Fruit fly (Drosophila melanogaster) whole organism, wandering third instar larva: ENCODE measurements around the gene CG43895.

Experiments used
- Hnf4 ChIP-seq: fragments of 200-800 bp; sonication (Bioruptor generic); optimal IDR thresholded peaks from 2 replicates; lab custom pipeline; 2016; ENCODE audit warnings: missing biosample characterization, mild to moderate bottlenecking, missing genetic modification characterization
- OdsH ChIP-seq: fragments of 200-800 bp; sonication (Bioruptor generic); optimal IDR thresholded peaks from 2 replicates; lab custom pipeline; 2016; ENCODE audit warnings: missing biosample characterization, mild to moderate bottlenecking, missing genetic modification characterization
- brk ChIP-seq: fragments of 200-800 bp; sonication (Bioruptor generic); optimal IDR thresholded peaks from 2 replicates; lab custom pipeline; 2016; ENCODE audit warnings: missing biosample characterization, mild to moderate bottlenecking, missing genetic modification characterization
- dsf ChIP-seq: sonication (Bioruptor generic); optimal IDR thresholded peaks from 2 replicates; lab custom pipeline; 2016; ENCODE audit warnings: missing biosample characterization, missing genetic modification characterization, borderline replicate concordance
- ey ChIP-seq: fragments of 200-800 bp; sonication (Bioruptor generic); optimal IDR thresholded peaks from 2 replicates; lab custom pipeline; 2016; ENCODE audit warnings: missing biosample characterization, missing genetic modification characterization
- fru ChIP-seq: fragments of 200-800 bp; sonication (Bioruptor generic); optimal IDR thresholded peaks from 3 replicates; lab custom pipeline; 2016; ENCODE audit warnings: missing biosample characterization, mild to moderate bottlenecking, missing genetic modification characterization
- woc ChIP-seq: sonication (Bioruptor generic); optimal IDR thresholded peaks from 2 replicates; lab custom pipeline; 2016; ENCODE audit warnings: missing biosample characterization, mild to moderate bottlenecking, missing genetic modification characterization

Gene CG43895

DNA sequence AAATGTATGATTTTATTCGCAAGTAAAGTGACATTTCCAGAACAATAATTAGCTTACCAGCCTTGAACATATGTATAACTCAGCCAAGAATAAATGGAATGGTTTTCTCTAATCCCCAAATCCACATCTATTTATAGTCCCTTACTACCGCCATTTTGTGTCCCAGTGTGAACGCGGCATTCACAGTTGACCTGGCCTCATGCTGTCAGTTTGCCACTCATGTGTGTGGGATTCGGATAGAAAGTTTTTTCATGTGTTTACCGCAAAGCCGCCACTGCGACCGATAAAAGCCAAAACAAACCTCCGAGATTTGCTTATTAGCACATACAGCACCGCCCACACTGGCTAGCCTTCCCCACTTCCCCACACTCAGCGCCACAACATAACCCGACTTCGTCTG, 47.6 kb downstream of the CG43895 start:
- TF ChIP-seq ey (GFP tag; lab: Kevin White, UChicago) = no peak
- no peak for TF ChIP-seq brk (GFP tag; lab: Kevin White, UChicago)
- no peak for TF ChIP-seq fru (GFP tag; lab: Kevin White, UChicago)
- no peak for TF ChIP-seq dsf
- TF ChIP-seq OdsH (GFP tag; lab: Kevin White, UChicago) = no peak
- TF ChIP-seq woc = no peak
- no peak for TF ChIP-seq Hnf4
